Worm (Caenorhabditis elegans) whole organism, midembryonic: Measurements from ENCODE around the gene Y48C3A.14.
A peak's percentile ranks its signal among the peaks of the same experiment; 100 is the strongest.

ENCODE experiments used
- T22C8.4 ChIP-seq: fragments of 200-800 bp; sonication (Bioruptor generic); IDR thresholded peaks from 2 replicates; pipeline ENCODE4 v1.3.6; 2022; ENCODE audit warnings: missing genetic modification characterization, missing compliant biosample characterization
- cog-1 ChIP-seq: sonication (generic microtip); optimal IDR thresholded peaks from 2 replicates; lab custom pipeline; 2016; ENCODE audit warnings: missing genetic modification characterization, missing compliant biosample characterization
- flt-1 ChIP-seq: fragments of 200-800 bp; sonication (Bioruptor generic); IDR thresholded peaks from 2 replicates; pipeline ENCODE4 v1.3.6; 2022; ENCODE audit warnings: missing genetic modification characterization, missing compliant biosample characterization
- klf-2 ChIP-seq: fragments of 200-800 bp; sonication (Bioruptor generic); conservative IDR thresholded peaks from 2 replicates; pipeline ENCODE4 v1.3.6; 2022; ENCODE audit warnings: missing genetic modification reagents, missing genetic modification characterization, missing compliant biosample characterization
- med-1 ChIP-seq: sonication (generic microtip); optimal IDR thresholded peaks from 2 replicates; lab custom pipeline; 2017; ENCODE audit warnings: missing genetic modification characterization, mild to moderate bottlenecking, missing compliant biosample characterization, antibody characterized with exemption, missing genetic modification reagents; ENCODE audit not compliant: insufficient read depth
- ref-1 ChIP-seq: fragments of 200-800 bp; sonication (Bioruptor generic); conservative IDR thresholded peaks from 2 replicates; pipeline ENCODE4 v1.3.6; 2022; ENCODE audit warnings: missing genetic modification reagents, missing genetic modification characterization, missing compliant biosample characterization
- tab-1 ChIP-seq: fragments of 200-800 bp; sonication (Bioruptor generic); IDR thresholded peaks from 2 replicates; pipeline ENCODE4 v1.3.6; 2022; ENCODE audit warnings: missing genetic modification characterization, missing compliant biosample characterization
- ztf-23 ChIP-seq: fragments of 200-800 bp; sonication (Bioruptor generic); IDR thresholded peaks from 2 replicates; pipeline ENCODE4 v1.3.6; 2022; ENCODE audit warnings: missing genetic modification reagents, missing genetic modification characterization, missing compliant biosample characterization
- ztf-29 ChIP-seq: fragments of 200-800 bp; sonication (Bioruptor generic); IDR thresholded peaks from 2 replicates; pipeline ENCODE4 v1.3.6; 2022; ENCODE audit warnings: missing genetic modification reagents, missing genetic modification characterization, missing compliant biosample characterization

Y48C3A.14 gene

DNA sequence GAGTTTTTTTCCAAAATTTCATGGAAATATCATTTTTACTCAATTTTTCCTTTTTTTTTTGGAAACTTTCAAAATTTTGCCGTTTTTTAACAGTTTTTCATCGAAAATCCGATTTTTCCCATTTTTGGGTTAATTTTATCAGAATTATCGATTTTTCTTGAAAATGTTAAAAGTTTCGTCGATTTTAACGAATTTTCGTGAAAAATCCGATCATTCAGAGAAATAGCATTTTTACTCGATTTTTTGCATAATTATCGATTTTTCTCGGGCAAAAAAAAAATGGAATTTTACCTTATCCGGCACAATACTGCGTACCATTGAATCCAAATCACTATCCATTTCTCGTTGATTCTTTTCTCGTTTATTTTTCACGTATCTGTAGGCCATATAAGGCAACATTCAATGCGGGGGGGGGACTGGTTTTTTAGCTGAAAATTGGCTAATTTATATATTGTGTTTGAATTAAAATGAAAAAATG is 57.6 kb downstream of the Y48C3A.14 start, which contains the start of gene tbc-14:
Gene tbc-14, minus strand, starts transcription at position 428 of the 478 bp plus-strand sequence.
- peak; percentile 75 for TF ChIP-seq T22C8.4 (GFP tag; lab: Robert Waterston, UW)
- TF ChIP-seq flt-1 (GFP tag; lab: Robert Waterston, UW) = no peak

DNA sequence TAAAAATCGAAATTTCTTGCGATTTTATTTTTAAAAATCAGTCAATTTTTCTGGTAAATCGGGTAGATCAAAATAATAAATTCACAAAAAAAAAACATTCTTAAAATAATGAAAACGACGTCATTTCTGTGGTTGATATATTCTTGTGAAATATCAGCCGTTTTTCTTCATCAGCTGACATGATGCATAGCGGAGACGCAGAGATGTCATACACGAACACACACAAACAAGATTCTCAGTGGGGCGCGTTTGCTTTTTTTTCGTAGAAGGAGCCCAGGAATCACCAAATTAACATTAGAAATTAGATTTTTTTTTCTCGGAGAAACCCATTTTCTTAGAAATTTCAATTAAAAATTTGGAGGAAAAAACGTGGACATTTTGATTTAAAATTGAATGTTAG is 58.1 kb downstream of the Y48C3A.14 start:
- TF ChIP-seq flt-1 (GFP tag; lab: Robert Waterston, UW) = 0 out of 2 replicates have a peak, but pooled peaks have one; percentile 46
- TF ChIP-seq cog-1 (tag; lab: Kevin White, UChicago) = peak; percentile 76
- no peak for TF ChIP-seq med-1 (GFP tag; lab: Kevin White, UChicago)

DNA sequence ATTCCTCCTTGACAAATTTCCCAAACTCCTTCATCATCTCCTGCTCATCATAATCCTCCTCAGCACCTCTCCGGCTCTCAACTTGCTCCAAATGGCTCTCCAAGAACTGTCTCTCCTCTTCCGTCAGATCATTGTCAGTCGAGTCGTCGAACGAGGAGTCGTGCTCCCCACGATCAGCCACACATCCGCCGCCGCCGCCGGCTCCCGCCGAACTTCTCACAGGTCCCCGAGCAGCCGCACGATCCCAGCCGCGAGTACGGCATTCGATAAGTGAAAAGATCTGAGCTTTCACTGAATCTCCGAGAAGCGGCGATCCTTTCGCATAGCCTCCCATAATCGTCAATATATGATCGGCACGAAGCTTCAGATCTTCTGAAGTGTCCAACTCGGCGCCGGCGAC is 61.8 kb downstream of the Y48C3A.14 start:
- TF ChIP-seq klf-2 = no peak
- TF ChIP-seq med-1 (GFP tag; lab: Kevin White, UChicago) = no peak
- TF ChIP-seq cog-1 (tag; lab: Kevin White, UChicago) = no peak
- TF ChIP-seq flt-1 (GFP tag; lab: Robert Waterston, UW) = no peak
- TF ChIP-seq ztf-29 (GFP tag; lab: Robert Waterston, UW) = no peak
- TF ChIP-seq ref-1 (GFP tag; lab: Robert Waterston, UW) = no peak
- no peak for TF ChIP-seq T22C8.4 (GFP tag; lab: Robert Waterston, UW)
- no peak for TF ChIP-seq tab-1 (GFP tag; lab: Robert Waterston, UW)
- TF ChIP-seq ztf-23 (GFP tag; lab: Robert Waterston, UW) = no peak
